Fruit fly (Drosophila melanogaster): ENCODE measurements around the gene Cyt-c-d.

dm6 chr2L:16766070-16766752 lies 50.5 kb downstream of the Cyt-c-d start, which contains the start of gene Mhc:
- TF ChIP-seq CG10348 (GFP tag; IDR thresholded peaks at IDR 0.05) (no peak), fd96Ca (GFP tag; IDR thresholded peaks at IDR 0.05) (no peak), CG32121 (GFP tag; IDR thresholded peaks at IDR 0.05) (no peak), CG4496 (GFP tag; IDR thresholded peaks at IDR 0.05) (0 out of 3 replicates have a peak, but pooled peaks have one; percentile 36), rn (GFP tag; IDR thresholded peaks at IDR 0.05) (no peak), EcR (GFP tag; optimal IDR thresholded peaks at IDR 0.05) (no peak), Pif1A (GFP tag; optimal IDR thresholded peaks at IDR 0.05) (no peak)

All from whole organism, pupa.